Fruit fly (Drosophila melanogaster) whole organism: ENCODE measurements around the gene CG4230.

Source experiments
- CG8478 ChIP-seq: fragments of >200 bp; optimal IDR thresholded peaks from 2 replicates; lab custom pipeline; 2018; ENCODE audit warnings: inconsistent platforms
- Dll ChIP-seq: fragments of >200 bp; optimal IDR thresholded peaks from 2 replicates; lab custom pipeline; 2017

dm6 chr2L:5054953-5055352, 41.1 kb upstream of the CG4230 start, which contains the start of the genes CG14036 and His3.3A:
- TF ChIP-seq Dll (lab: Kevin White, UChicago) (no peak), CG8478 (lab: Kevin White, UChicago) (no peak)
